Fruit fly (Drosophila melanogaster) whole organism, embryonic: Measurements from ENCODE around the gene CG15221.

Experiments used
- Aef1 ChIP-seq: fragments of 200-800 bp; sonication (Bioruptor generic); IDR thresholded peaks from 3 replicates; pipeline ENCODE4 v1.3.6; 2022; ENCODE audit warnings: missing biosample characterization, missing genetic modification characterization
- Antp ChIP-seq: fragments of 200-800 bp; sonication (Bioruptor generic); optimal IDR thresholded peaks from 3 replicates; lab custom pipeline; 2016; ENCODE audit warnings: missing biosample characterization, missing genetic modification characterization
- B-H1 ChIP-seq: fragments of 200-800 bp; sonication (Bioruptor generic); IDR thresholded peaks from 3 replicates; pipeline ENCODE4 v1.3.6; 2022; ENCODE audit warnings: missing biosample characterization, missing genetic modification characterization
- CG10274 ChIP-seq: fragments of 200-800 bp; sonication (Bioruptor generic); optimal IDR thresholded peaks from 3 replicates; lab custom pipeline; 2017; ENCODE audit warnings: missing biosample characterization, mild to moderate bottlenecking, missing genetic modification characterization
- CG10565 ChIP-seq: fragments of 200-800 bp; sonication (Bioruptor generic); optimal IDR thresholded peaks from 3 replicates; lab custom pipeline; 2016; ENCODE audit warnings: missing biosample characterization, mild to moderate bottlenecking, missing genetic modification characterization
- CG15696 ChIP-seq: fragments of 200-800 bp; sonication (Bioruptor generic); optimal IDR thresholded peaks from 2 replicates; lab custom pipeline; 2019; ENCODE audit warnings: missing biosample characterization, mild to moderate bottlenecking, missing genetic modification characterization, moderate library complexity
- CG18599 ChIP-seq: fragments of 200-800 bp; sonication (Bioruptor generic); optimal IDR thresholded peaks from 3 replicates; lab custom pipeline; 2017; ENCODE audit warnings: missing biosample characterization, missing genetic modification characterization, mild to moderate bottlenecking, moderate library complexity, missing genetic modification reagents
- CG2129 ChIP-seq: fragments of 200-800 bp; sonication (Bioruptor generic); IDR thresholded peaks from 2 replicates; pipeline ENCODE4 v1.3.6; 2022; ENCODE audit warnings: missing biosample characterization, missing genetic modification characterization; ENCODE audit not compliant: partially characterized antibody
- CG2202 ChIP-seq: fragments of 200-800 bp; sonication (Bioruptor generic); optimal IDR thresholded peaks from 2 replicates; lab custom pipeline; 2018; ENCODE audit warnings: missing biosample characterization, mild to moderate bottlenecking, missing genetic modification characterization
- CG2678 ChIP-seq: fragments of 200-800 bp; sonication (Bioruptor generic); optimal IDR thresholded peaks from 3 replicates; lab custom pipeline; 2019; ENCODE audit warnings: missing biosample characterization, mild to moderate bottlenecking, missing genetic modification characterization, moderate library complexity
- CG3407 ChIP-seq: fragments of 200-800 bp; sonication (Bioruptor generic); optimal IDR thresholded peaks from 2 replicates; lab custom pipeline; 2018; ENCODE audit warnings: missing biosample characterization, mild to moderate bottlenecking, missing genetic modification characterization
- CG34224 ChIP-seq: fragments of 200-800 bp; sonication (Bioruptor generic); IDR thresholded peaks from 3 replicates; pipeline ENCODE4 v1.3.6; 2022; ENCODE audit warnings: missing biosample characterization, missing genetic modification characterization; ENCODE audit not compliant: partially characterized antibody
- CG3847 ChIP-seq: fragments of 200-800 bp; sonication (Bioruptor generic); IDR thresholded peaks from 2 replicates; pipeline ENCODE4 v1.3.6; 2022; ENCODE audit warnings: missing biosample characterization, missing genetic modification characterization
- CG8359 ChIP-seq: fragments of 200-800 bp; sonication (Bioruptor generic); optimal IDR thresholded peaks from 2 replicates; lab custom pipeline; 2017; ENCODE audit warnings: missing biosample characterization, mild to moderate bottlenecking, missing genetic modification characterization, borderline replicate concordance
- CG8388 ChIP-seq: fragments of 200-800 bp; sonication (Bioruptor generic); optimal IDR thresholded peaks from 2 replicates; lab custom pipeline; 2019; ENCODE audit warnings: missing biosample characterization, mild to moderate bottlenecking, missing genetic modification characterization, moderate library complexity
- Deaf1 ChIP-seq: fragments of 200-800 bp; optimal IDR thresholded peaks from 3 replicates; lab custom pipeline; 2019; ENCODE audit warnings: missing biosample characterization, mild to moderate bottlenecking, missing genetic modification characterization, moderate library complexity
- Eip74EF ChIP-seq, 2 experiments: fragments of 200-800 bp in 1 of 2; fragments of >200 bp in 1 of 2; sonication (Bioruptor generic) in 1 of 2; optimal IDR thresholded peaks; 2 replicates each; lab custom pipeline; 2017 to 2019; ENCODE audit warnings: missing biosample characterization in 2 of 2, missing genetic modification characterization in 2 of 2, mild to moderate bottlenecking in 1 of 2, moderate library complexity in 1 of 2
- Fer1 ChIP-seq: fragments of 200-800 bp; sonication (Bioruptor generic); optimal IDR thresholded peaks from 2 replicates; lab custom pipeline; 2017; ENCODE audit warnings: missing biosample characterization, mild to moderate bottlenecking, missing genetic modification characterization
- Gsc ChIP-seq: fragments of 200-800 bp; sonication (Bioruptor generic); IDR thresholded peaks from 2 replicates; pipeline ENCODE4 v1.3.6; 2022; ENCODE audit warnings: missing biosample characterization, missing genetic modification characterization
- HLHmδ ChIP-seq: fragments of 200-800 bp; sonication (Bioruptor generic); optimal IDR thresholded peaks from 2 replicates; lab custom pipeline; 2018; ENCODE audit warnings: missing biosample characterization, mild to moderate bottlenecking, missing genetic modification characterization, moderate library complexity
- Hr51 ChIP-seq, 2 experiments: fragments of 200-800 bp; sonication (Bioruptor generic); optimal IDR thresholded peaks; 2 replicates in 1 of 2; 3 replicates in 1 of 2; lab custom pipeline; 2016 to 2018; ENCODE audit warnings: missing biosample characterization in 2 of 2, missing genetic modification characterization in 2 of 2, mild to moderate bottlenecking in 1 of 2, moderate library complexity in 1 of 2
- MTF-1 ChIP-seq: fragments of 200-800 bp; sonication (Bioruptor generic); optimal IDR thresholded peaks from 2 replicates; lab custom pipeline; 2018; ENCODE audit warnings: missing biosample characterization, mild to moderate bottlenecking, missing genetic modification characterization, borderline replicate concordance
- Mrtf ChIP-seq: fragments of 200-800 bp; sonication (Bioruptor generic); IDR thresholded peaks from 3 replicates; pipeline ENCODE4 v1.3.6; 2022; ENCODE audit warnings: missing biosample characterization, missing genetic modification characterization
- NK7.1 ChIP-seq: fragments of 200-800 bp; sonication (Bioruptor generic); optimal IDR thresholded peaks from 3 replicates; lab custom pipeline; 2016; ENCODE audit warnings: missing biosample characterization, missing genetic modification characterization
- Neu2 ChIP-seq: fragments of 200-800 bp; sonication (Bioruptor generic); optimal IDR thresholded peaks from 3 replicates; lab custom pipeline; 2016; ENCODE audit warnings: missing biosample characterization, missing genetic modification characterization, borderline replicate concordance
- Optix ChIP-seq: fragments of 200-800 bp; sonication (Bioruptor generic); IDR thresholded peaks from 3 replicates; pipeline ENCODE4 v1.3.6; 2022; ENCODE audit warnings: missing biosample characterization, missing genetic modification characterization
- ac ChIP-seq: fragments of 200-800 bp; sonication (Bioruptor generic); optimal IDR thresholded peaks from 3 replicates; lab custom pipeline; 2017; ENCODE audit warnings: missing biosample characterization, mild to moderate bottlenecking, missing genetic modification characterization
- ase ChIP-seq: fragments of 200-800 bp; sonication (Bioruptor generic); IDR thresholded peaks from 3 replicates; pipeline ENCODE4 v1.3.6; 2022; ENCODE audit warnings: missing biosample characterization, missing genetic modification characterization
- bigmax ChIP-seq: fragments of 200-800 bp; sonication (Bioruptor generic); optimal IDR thresholded peaks from 2 replicates; lab custom pipeline; 2018; ENCODE audit warnings: missing biosample characterization, mild to moderate bottlenecking, missing genetic modification characterization
- bsh ChIP-seq, 2 experiments: fragments of 200-800 bp; sonication (Bioruptor generic); optimal IDR thresholded peaks; 2 replicates each; lab custom pipeline; 2017 to 2018; ENCODE audit warnings: mild to moderate bottlenecking in 2 of 2, missing biosample characterization in 2 of 2, missing genetic modification characterization in 2 of 2, moderate library complexity in 1 of 2
- cg ChIP-seq: fragments of 200-800 bp; sonication (Bioruptor generic); optimal IDR thresholded peaks from 3 replicates; lab custom pipeline; 2019; ENCODE audit warnings: missing biosample characterization, mild to moderate bottlenecking, missing genetic modification characterization, moderate library complexity
- dan ChIP-seq: fragments of 200-800 bp; sonication (Bioruptor generic); IDR thresholded peaks from 2 replicates; pipeline ENCODE4 v1.3.6; 2022; ENCODE audit warnings: missing biosample characterization, missing genetic modification characterization
- disco-r ChIP-seq: fragments of 200-800 bp; sonication (Bioruptor generic); optimal IDR thresholded peaks from 2 replicates; lab custom pipeline; 2016; ENCODE audit warnings: missing biosample characterization, missing genetic modification characterization
- ems ChIP-seq: fragments of 200-800 bp; sonication (Bioruptor generic); optimal IDR thresholded peaks from 3 replicates; lab custom pipeline; 2016; ENCODE audit warnings: missing biosample characterization, missing genetic modification characterization
- ewg ChIP-seq: fragments of 200-800 bp; sonication (Bioruptor generic); optimal IDR thresholded peaks from 3 replicates; lab custom pipeline; 2017; ENCODE audit warnings: mild to moderate bottlenecking, missing biosample characterization, missing genetic modification reagents, missing genetic modification characterization
- grn ChIP-seq: fragments of 200-800 bp; sonication (Bioruptor generic); optimal IDR thresholded peaks from 3 replicates; lab custom pipeline; 2017; ENCODE audit warnings: missing biosample characterization, missing genetic modification characterization
- ken ChIP-seq: fragments of 200-800 bp; sonication (Bioruptor generic); IDR thresholded peaks from 3 replicates; pipeline ENCODE4 v1.3.6; 2022; ENCODE audit warnings: missing biosample characterization, missing genetic modification characterization
- klu ChIP-seq: fragments of 200-800 bp; sonication (Bioruptor generic); IDR thresholded peaks from 2 replicates; pipeline ENCODE4 v1.3.6; 2022; ENCODE audit warnings: missing biosample characterization, missing genetic modification characterization
- nmo ChIP-seq: fragments of 200-800 bp; sonication (Bioruptor generic); optimal IDR thresholded peaks from 2 replicates; lab custom pipeline; 2018; ENCODE audit warnings: missing biosample characterization, mild to moderate bottlenecking, missing genetic modification characterization, moderate library complexity
- otp ChIP-seq: fragments of 200-800 bp; sonication (Bioruptor generic); IDR thresholded peaks from 3 replicates; pipeline ENCODE4, ENCODE4 v1.3.6; 2022; ENCODE audit warnings: missing biosample characterization, missing genetic modification characterization
- pfk ChIP-seq: fragments of 200-800 bp; sonication (Bioruptor generic); optimal IDR thresholded peaks from 2 replicates; lab custom pipeline; 2018; ENCODE audit warnings: missing biosample characterization, mild to moderate bottlenecking, missing genetic modification characterization, moderate library complexity
- psq ChIP-seq: fragments of 200-800 bp; sonication (Bioruptor generic); optimal IDR thresholded peaks from 2 replicates; lab custom pipeline; 2017; ENCODE audit warnings: missing biosample characterization, missing genetic modification characterization
- ranshi ChIP-seq: fragments of 200-800 bp; sonication (Bioruptor generic); IDR thresholded peaks from 2 replicates; pipeline ENCODE4 v1.3.6; 2022; ENCODE audit warnings: missing biosample characterization, missing genetic modification characterization
- stwl ChIP-seq: fragments of 200-800 bp; sonication (Bioruptor generic); optimal IDR thresholded peaks from 3 replicates; lab custom pipeline; 2018; ENCODE audit warnings: missing biosample characterization, mild to moderate bottlenecking, missing genetic modification characterization, moderate library complexity
- twi ChIP-seq: fragments of 200-800 bp; optimal IDR thresholded peaks from 2 replicates; lab custom pipeline; 2019; ENCODE audit warnings: missing biosample characterization, mild to moderate bottlenecking, missing genetic modification characterization, moderate library complexity
- usp ChIP-seq: fragments of >200 bp; optimal IDR thresholded peaks from 2 replicates; lab custom pipeline; 2017; ENCODE audit warnings: missing biosample characterization, missing genetic modification characterization
- wek ChIP-seq: fragments of 200-800 bp; sonication (Bioruptor generic); optimal IDR thresholded peaks from 3 replicates; lab custom pipeline; 2018; ENCODE audit warnings: missing biosample characterization, mild to moderate bottlenecking, missing genetic modification characterization, moderate library complexity

Gene CG15221

dm6 chrX:11715937-11716730, 7.9 kb upstream of the CG15221 start (continued):
- TF ChIP-seq HLHmδ (GFP tag; lab: Kevin White, UChicago) (no peak), Hr51 (GFP tag; optimal IDR thresholded peaks at IDR 0.05; lab: Kevin White, UChicago) (peak; percentile 77 to 88), Fer1 (peak; percentile 88), bigmax (no peak), grn (peak; percentile 71), MTF-1 (peak; percentile 66), Antp (GFP tag; lab: Kevin White, UChicago) (peak; percentile 60), nmo (GFP tag; lab: Kevin White, UChicago) (peak; percentile 94), CG18599 (GFP tag; lab: Kevin White, UChicago) (peak; percentile 89), disco-r (GFP tag; lab: Kevin White, UChicago) (peak; percentile 82), bsh (GFP tag; optimal IDR thresholded peaks at IDR 0.05; lab: Kevin White, UChicago) (peak; percentile 82 to 88), Neu2 (GFP tag; lab: Kevin White, UChicago) (peak; percentile 42), CG2678 (tag; lab: Kevin White, UChicago) (peak; percentile 93), CG3847 (GFP tag; lab: Robert Waterston, UW) (peak; percentile 80), CG15696 (tag; lab: Kevin White, UChicago) (peak; percentile 87), Deaf1 (peak; percentile 67), Mrtf (peak; percentile 81), otp (GFP tag; lab: Robert Waterston, UW) (peak; percentile 70; the same call in 2 of the 3 replicates), Aef1 (GFP tag; lab: Robert Waterston, UW) (peak; percentile 71), ase (GFP tag; lab: Robert Waterston, UW) (peak; percentile 63; the same call in 2 of the 3 replicates), psq (GFP tag; lab: Kevin White, UChicago) (peak; percentile 90), CG34224 (GFP tag; lab: Robert Waterston, UW) (peak; percentile 76), CG10565 (peak; percentile 64), B-H1 (GFP tag; lab: Robert Waterston, UW) (peak; percentile 65), ken (peak; percentile 74), cg (GFP tag; lab: Kevin White, UChicago) (no peak), Optix (peak; percentile 58; the same call in 2 of the 3 replicates), CG8359 (GFP tag; lab: Kevin White, UChicago) (peak; percentile 69), wek (GFP tag; lab: Kevin White, UChicago) (peak; percentile 67), Gsc (GFP tag; lab: Robert Waterston, UW) (peak; percentile 65), stwl (tag; lab: Kevin White, UChicago) (no peak), CG8388 (GFP tag; lab: Kevin White, UChicago) (peak; percentile 82), pfk (GFP tag; lab: Kevin White, UChicago) (peak; percentile 50), CG2129 (GFP tag; lab: Robert Waterston, UW) (peak; percentile 69), CG3407 (GFP tag; lab: Kevin White, UChicago) (peak; percentile 77), klu (GFP tag; lab: Robert Waterston, UW) (peak; percentile 79), twi (tag; lab: Kevin White, UChicago) (peak; percentile 91), CG2202 (tag; lab: Kevin White, UChicago) (peak; percentile 65), ewg (GFP tag; lab: Kevin White, UChicago) (peak; percentile 69), Eip74EF (GFP tag; optimal IDR thresholded peaks at IDR 0.05; lab: Kevin White, UChicago) (peak in 1 of 2 experiments; percentile 81), usp (no peak), ac (GFP tag; lab: Kevin White, UChicago) (peak; percentile 80), CG10274 (GFP tag; lab: Kevin White, UChicago) (peak; percentile 90), dan (GFP tag; lab: Robert Waterston, UW) (peak; percentile 66), ems (peak; percentile 83), NK7.1 (GFP tag; lab: Kevin White, UChicago) (peak; percentile 76), ranshi (peak; percentile 73; the same call in 1 of the 2 replicates)
